Fruit fly (Drosophila melanogaster) S2 (cell line): ENCODE results near the gene Syt14.

ENCODE experiments used
- CG8478 ChIP-seq: fragments of >200 bp; optimal IDR thresholded peaks from 2 replicates; lab custom pipeline; 2018
- CTCF ChIP-seq, 2 experiments: fragments of >200 bp; optimal IDR thresholded peaks; 2 replicates each; lab custom pipeline; 2018

The Syt14 gene

dm6 chr3R:4318999-4319398 lies at the start of gene Syt14:
Gene Syt14 (minus strand): TSS chr3R:4319069.
- TF ChIP-seq CTCF (optimal IDR thresholded peaks at IDR 0.05; lab: Kevin White, UChicago) (no peak), CG8478 (lab: Kevin White, UChicago) (no peak)

dm6 chr3R:4362010-4362409 lies 43.1 kb upstream of the Syt14 start:
- TF ChIP-seq CG8478 (lab: Kevin White, UChicago) (no peak), CTCF (optimal IDR thresholded peaks at IDR 0.05; lab: Kevin White, UChicago) (no peak)

dm6 chr3R:4360668-4361110 lies 41.8 kb upstream of the Syt14 start:
- TF ChIP-seq CG8478 (lab: Kevin White, UChicago) (no peak), CTCF (optimal IDR thresholded peaks at IDR 0.05; lab: Kevin White, UChicago) (no peak)

DNA sequence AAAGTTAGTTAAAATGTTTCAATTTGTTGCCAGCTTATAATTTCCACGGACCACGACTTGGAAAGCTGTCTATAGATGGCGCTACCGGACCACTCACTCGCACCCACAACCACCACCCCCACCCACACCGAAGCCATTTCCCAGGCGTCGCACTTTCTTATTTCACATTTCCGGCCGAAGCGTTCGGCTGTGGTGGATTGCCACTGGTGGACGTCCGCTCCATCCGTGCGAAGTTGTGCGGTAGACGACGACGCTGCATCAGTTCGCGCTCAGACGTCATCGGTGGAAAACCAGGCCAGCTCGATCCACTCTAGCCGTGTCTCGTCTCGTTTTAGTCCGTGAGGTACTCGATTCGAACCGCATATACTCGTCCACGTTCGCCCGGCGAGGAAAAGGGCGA lies 40.8 kb upstream of the Syt14 start, which contains the start of gene CG1090:
Gene CG1090, plus strand, starts transcription at position 259 of the 400 bp plus-strand sequence.
- TF ChIP-seq CG8478 (lab: Kevin White, UChicago) = no peak
- peak in 1 of 2 experiments; percentile 24 for TF ChIP-seq CTCF (optimal IDR thresholded peaks at IDR 0.05; lab: Kevin White, UChicago)

DNA sequence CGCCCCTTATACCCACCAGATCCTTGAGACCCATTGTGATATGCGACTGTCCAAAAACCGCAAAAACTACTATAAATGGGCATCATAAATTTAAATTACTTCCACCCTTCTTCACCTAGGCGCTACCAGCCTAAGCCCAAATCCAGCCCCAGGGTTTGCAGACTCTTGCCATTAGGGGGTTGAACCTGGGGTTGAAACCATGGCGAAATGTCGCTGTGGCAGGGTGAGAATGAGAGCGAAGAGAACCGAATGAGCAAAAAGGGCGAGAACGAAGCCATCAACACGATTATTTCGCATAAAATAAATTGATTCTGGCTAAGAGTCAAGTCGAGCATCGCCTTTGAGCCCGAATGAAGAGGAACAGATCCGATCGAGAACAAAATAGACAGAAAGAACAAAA lies 34.7 kb upstream of the Syt14 start:
- TF ChIP-seq CG8478 (lab: Kevin White, UChicago) (no peak), CTCF (optimal IDR thresholded peaks at IDR 0.05; lab: Kevin White, UChicago) (no peak)

DNA sequence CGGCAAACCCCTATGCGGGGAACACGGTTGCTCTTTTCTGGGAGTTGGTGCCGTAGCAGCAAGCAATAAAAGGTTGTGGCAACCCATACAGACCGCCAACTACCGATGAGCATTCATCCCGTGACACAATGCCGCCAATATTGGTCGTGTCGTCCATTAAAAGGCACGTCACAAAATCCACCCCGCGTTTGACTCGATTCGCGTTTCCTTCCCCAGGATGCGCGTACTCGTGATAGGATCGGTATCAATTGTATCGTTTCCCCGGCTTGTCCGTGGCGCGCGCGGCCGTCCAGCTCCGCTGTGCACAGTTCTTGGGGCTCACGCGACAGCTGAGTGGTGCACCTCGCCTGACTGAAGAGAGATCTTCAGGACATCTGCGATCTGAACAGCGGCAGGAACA lies 31.3 kb upstream of the Syt14 start:
- TF ChIP-seq CTCF (optimal IDR thresholded peaks at IDR 0.05; lab: Kevin White, UChicago) (no peak), CG8478 (lab: Kevin White, UChicago) (no peak)

- TF ChIP-seq CTCF (optimal IDR thresholded peaks at IDR 0.05; lab: Kevin White, UChicago) (no peak), CG8478 (lab: Kevin White, UChicago) (no peak)
Measured at dm6 chr3R:4348197-4348814, 29.4 kb upstream of the Syt14 start.

dm6 chr3R:4346636-4347035 lies 27.8 kb upstream of the Syt14 start, which contains the start of gene hkb:
Gene hkb (minus strand): TSS chr3R:4346646.
- TF ChIP-seq CTCF (optimal IDR thresholded peaks at IDR 0.05; lab: Kevin White, UChicago) (no peak), CG8478 (lab: Kevin White, UChicago) (no peak)

dm6 chr3R:4341177-4341576 lies 22.3 kb upstream of the Syt14 start:
- TF ChIP-seq CTCF (optimal IDR thresholded peaks at IDR 0.05; lab: Kevin White, UChicago) (no peak), CG8478 (lab: Kevin White, UChicago) (no peak)

dm6 chr3R:4340174-4340573 lies 21.3 kb upstream of the Syt14 start:
- TF ChIP-seq CTCF (optimal IDR thresholded peaks at IDR 0.05; lab: Kevin White, UChicago) (no peak), CG8478 (lab: Kevin White, UChicago) (no peak)

dm6 chr3R:4337580-4337979 lies 18.7 kb upstream of the Syt14 start, which contains the start of the genes Skp2 and CG1103:
Gene Skp2 (minus strand): TSS chr3R:4337674.
Gene CG1103 (plus strand): TSS chr3R:4337755.
- TF ChIP-seq CTCF (optimal IDR thresholded peaks at IDR 0.05; lab: Kevin White, UChicago) (peak in 1 of 2 experiments; percentile 34), CG8478 (lab: Kevin White, UChicago) (no peak)

DNA sequence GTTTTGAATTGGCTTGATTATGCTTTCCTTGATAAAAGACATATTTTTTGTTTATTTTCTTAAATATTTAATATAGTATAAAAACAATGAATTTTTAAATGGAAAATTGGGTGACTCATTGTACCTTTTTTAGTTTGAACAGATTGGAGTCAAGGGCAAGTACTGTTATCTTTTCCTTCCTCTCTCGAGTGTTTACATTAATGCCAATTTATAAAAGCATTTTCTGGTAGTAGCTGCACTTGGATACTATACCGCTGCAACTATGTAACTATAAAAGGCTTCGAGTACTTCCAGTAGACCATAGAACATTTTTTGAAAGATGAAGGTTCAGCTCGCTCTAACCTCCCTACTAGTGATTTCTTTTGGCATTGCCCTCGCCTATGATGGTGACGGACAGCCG lies 15.9 kb upstream of the Syt14 start, which contains the start of gene CG14645:
Gene CG14645, plus strand, starts transcription at position 301 of the 400 bp plus-strand sequence.
- TF ChIP-seq CTCF (optimal IDR thresholded peaks at IDR 0.05; lab: Kevin White, UChicago) (no peak), CG8478 (lab: Kevin White, UChicago) (no peak)

DNA sequence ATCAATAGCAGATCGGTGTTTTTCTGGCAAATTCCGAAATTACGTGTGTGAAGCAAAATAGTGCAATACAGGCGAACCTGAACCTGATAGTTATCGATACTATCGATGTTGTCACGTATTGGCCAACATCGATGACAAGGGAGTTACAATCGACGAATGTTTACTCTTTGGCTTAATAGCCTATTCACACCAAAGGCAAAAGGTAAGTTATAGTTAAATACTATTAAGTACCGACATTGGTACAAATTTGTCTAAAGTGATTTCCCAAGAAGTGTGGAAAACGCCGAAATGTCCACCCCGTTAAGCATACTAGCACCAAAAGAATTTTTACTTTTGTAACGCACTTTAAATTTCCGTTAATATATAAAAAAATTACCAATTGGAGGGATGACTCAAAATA lies 15.1 kb upstream of the Syt14 start, which contains the start of gene CG9776:
Gene CG9776, minus strand, starts transcription at position 108 of the 400 bp plus-strand sequence.
- TF ChIP-seq CTCF (optimal IDR thresholded peaks at IDR 0.05; lab: Kevin White, UChicago) (peak; percentile 18 to 34), CG8478 (lab: Kevin White, UChicago) (no peak)

dm6 chr3R:4319507-4320138 lies 754 bp upstream of the Syt14 start, which contains the start of gene CG9795:
Gene CG9795 (plus strand): TSS chr3R:4319683.
- TF ChIP-seq CTCF (optimal IDR thresholded peaks at IDR 0.05; lab: Kevin White, UChicago) (no peak), CG8478 (lab: Kevin White, UChicago) (no peak)

DNA sequence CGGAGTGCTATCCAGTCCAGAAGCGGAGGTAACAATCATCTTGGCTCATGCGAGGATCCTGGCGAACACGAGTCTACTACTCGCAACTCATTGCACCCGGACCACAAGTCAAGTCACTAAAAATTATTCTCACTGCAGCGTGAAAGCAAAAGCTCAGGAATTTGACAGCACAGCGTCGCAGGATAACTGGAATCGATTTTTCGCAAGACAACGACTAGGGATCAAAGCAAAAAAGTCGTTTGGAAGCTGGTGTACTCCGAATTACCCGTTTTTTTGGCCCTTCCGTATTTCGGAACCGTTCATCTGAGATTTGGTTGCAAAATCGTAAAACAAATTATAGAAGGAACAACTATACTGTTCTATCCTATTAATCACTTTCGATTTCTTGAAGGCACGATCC lies 280 bp downstream of the Syt14 start:
- TF ChIP-seq CTCF (optimal IDR thresholded peaks at IDR 0.05; lab: Kevin White, UChicago) (no peak), CG8478 (lab: Kevin White, UChicago) (no peak)
